Fruit fly (Drosophila melanogaster) whole organism, embryonic: ENCODE measurements around the gene Psn.
A peak's percentile ranks its signal among the peaks of the same experiment; 100 is the strongest.

Experiments used
- CG10274 ChIP-seq: fragments of 200-800 bp; sonication (Bioruptor generic); optimal IDR thresholded peaks from 3 replicates; lab custom pipeline; 2017; ENCODE audit warnings: missing biosample characterization, mild to moderate bottlenecking, missing genetic modification characterization
- CG10979 ChIP-seq: fragments of 200-800 bp; sonication (Bioruptor generic); optimal IDR thresholded peaks from 2 replicates; lab custom pipeline; 2018; ENCODE audit warnings: missing biosample characterization, mild to moderate bottlenecking, missing genetic modification characterization, moderate library complexity
- CG12219 ChIP-seq: fragments of 200-800 bp; sonication (Bioruptor generic); optimal IDR thresholded peaks from 3 replicates; lab custom pipeline; 2018; ENCODE audit warnings: missing biosample characterization, mild to moderate bottlenecking, missing genetic modification characterization
- CG14441 ChIP-seq: fragments of 200-800 bp; sonication (Bioruptor generic); IDR thresholded peaks from 2 replicates; pipeline ENCODE4 v1.3.6; 2022; ENCODE audit warnings: missing biosample characterization, missing genetic modification characterization
- CG17568 ChIP-seq: fragments of 200-800 bp; sonication (Bioruptor generic); optimal IDR thresholded peaks from 2 replicates; lab custom pipeline; 2018; ENCODE audit warnings: missing biosample characterization, mild to moderate bottlenecking, missing genetic modification characterization, moderate library complexity
- CG31224 ChIP-seq: fragments of 200-800 bp; sonication (Bioruptor generic); IDR thresholded peaks from 2 replicates; pipeline ENCODE4 v1.3.6; 2022; ENCODE audit warnings: missing biosample characterization, missing genetic modification characterization
- CG33213 ChIP-seq: fragments of 200-800 bp; sonication (Bioruptor generic); optimal IDR thresholded peaks from 3 replicates; lab custom pipeline; 2016; ENCODE audit warnings: missing biosample characterization, missing genetic modification characterization
- CG5245 ChIP-seq: fragments of 200-800 bp; sonication (Bioruptor generic); optimal IDR thresholded peaks from 3 replicates; lab custom pipeline; 2016; ENCODE audit warnings: missing biosample characterization, missing genetic modification characterization
- CG6175 ChIP-seq: fragments of 200-800 bp; sonication (Bioruptor generic); IDR thresholded peaks from 3 replicates; pipeline ENCODE4 v1.3.6; 2022; ENCODE audit warnings: missing biosample characterization, missing genetic modification characterization
- CG6272 ChIP-seq: fragments of 200-800 bp; sonication (Bioruptor generic); IDR thresholded peaks from 2 replicates; pipeline ENCODE4 v1.3.6; 2022; ENCODE audit warnings: missing biosample characterization, missing genetic modification characterization
- CG7928 ChIP-seq: fragments of 200-800 bp; sonication (Bioruptor generic); optimal IDR thresholded peaks from 2 replicates; lab custom pipeline; 2017; ENCODE audit warnings: missing biosample characterization, mild to moderate bottlenecking, missing genetic modification characterization
- CG8359 ChIP-seq: fragments of 200-800 bp; sonication (Bioruptor generic); optimal IDR thresholded peaks from 2 replicates; lab custom pipeline; 2017; ENCODE audit warnings: missing biosample characterization, mild to moderate bottlenecking, missing genetic modification characterization, borderline replicate concordance
- CG9727 ChIP-seq: fragments of 200-800 bp; sonication (Bioruptor generic); optimal IDR thresholded peaks from 3 replicates; lab custom pipeline; 2017; ENCODE audit warnings: missing biosample characterization, mild to moderate bottlenecking, missing genetic modification characterization
- CG9817 ChIP-seq: fragments of 200-800 bp; sonication (Bioruptor generic); optimal IDR thresholded peaks from 2 replicates; lab custom pipeline; 2018; ENCODE audit warnings: missing biosample characterization, mild to moderate bottlenecking, missing genetic modification characterization, moderate library complexity
- D19B ChIP-seq: fragments of 200-800 bp; sonication (Bioruptor generic); optimal IDR thresholded peaks from 2 replicates; lab custom pipeline; 2017; ENCODE audit warnings: missing biosample characterization, mild to moderate bottlenecking, missing genetic modification characterization
- Drgx ChIP-seq: fragments of 200-800 bp; sonication (Bioruptor generic); IDR thresholded peaks from 2 replicates; pipeline ENCODE4 v1.3.6; 2022; ENCODE audit warnings: missing biosample characterization, missing genetic modification characterization
- H15 ChIP-seq: fragments of 200-800 bp; sonication (Bioruptor generic); IDR thresholded peaks from 3 replicates; pipeline ENCODE4 v1.3.6; 2022; ENCODE audit warnings: missing biosample characterization, missing genetic modification characterization
- HLH4C ChIP-seq: fragments of 200-800 bp; sonication (Bioruptor generic); IDR thresholded peaks from 3 replicates; pipeline ENCODE4 v1.3.6; 2022; ENCODE audit warnings: missing biosample characterization, missing genetic modification characterization; ENCODE audit not compliant: partially characterized antibody
- HmgZ ChIP-seq: fragments of 200-800 bp; sonication (Bioruptor generic); optimal IDR thresholded peaks from 2 replicates; lab custom pipeline; 2018; ENCODE audit warnings: missing biosample characterization, mild to moderate bottlenecking, missing genetic modification characterization
- Hr51 ChIP-seq, 2 experiments: fragments of 200-800 bp; sonication (Bioruptor generic); optimal IDR thresholded peaks; 2 replicates in 1 of 2; 3 replicates in 1 of 2; lab custom pipeline; 2016 to 2018; ENCODE audit warnings: missing biosample characterization in 2 of 2, missing genetic modification characterization in 2 of 2, mild to moderate bottlenecking in 1 of 2, moderate library complexity in 1 of 2
- Jarid2 ChIP-seq: fragments of 200-800 bp; sonication (Bioruptor generic); optimal IDR thresholded peaks from 3 replicates; lab custom pipeline; 2017; ENCODE audit warnings: mild to moderate bottlenecking, missing biosample characterization, missing genetic modification reagents, missing genetic modification characterization
- Neu2 ChIP-seq: fragments of 200-800 bp; sonication (Bioruptor generic); optimal IDR thresholded peaks from 3 replicates; lab custom pipeline; 2016; ENCODE audit warnings: missing biosample characterization, missing genetic modification characterization, borderline replicate concordance
- Oli ChIP-seq: fragments of 200-800 bp; sonication (Bioruptor generic); optimal IDR thresholded peaks from 2 replicates; lab custom pipeline; 2018; ENCODE audit warnings: missing biosample characterization, mild to moderate bottlenecking, missing genetic modification characterization, moderate library complexity
- Ravus ChIP-seq: fragments of 200-800 bp; sonication (Bioruptor generic); IDR thresholded peaks from 2 replicates; pipeline ENCODE4 v1.3.6; 2022; ENCODE audit warnings: missing biosample characterization, missing genetic modification characterization
- Stat92E ChIP-seq, 3 experiments: fragments of >200 bp in 2 of 3; fragments of 200-800 bp in 1 of 3; sonication (Bioruptor generic) in 1 of 3; optimal IDR thresholded peaks; 2 replicates each; lab custom pipeline; 2017 to 2019; ENCODE audit warnings: missing biosample characterization in 3 of 3, missing genetic modification characterization in 3 of 3, mild to moderate bottlenecking in 1 of 3, moderate library complexity in 1 of 3
- Vsx1 ChIP-seq: fragments of 200-800 bp; sonication (Bioruptor generic); optimal IDR thresholded peaks from 2 replicates; lab custom pipeline; 2017; ENCODE audit warnings: missing biosample characterization, mild to moderate bottlenecking, missing genetic modification characterization, missing genetic modification reagents
- al ChIP-seq: fragments of 200-800 bp; sonication (Bioruptor generic); IDR thresholded peaks from 2 replicates; pipeline ENCODE4 v1.3.6; 2022; ENCODE audit warnings: missing biosample characterization, missing genetic modification characterization
- cato ChIP-seq: fragments of 200-800 bp; sonication (Bioruptor generic); optimal IDR thresholded peaks from 2 replicates; lab custom pipeline; 2016; ENCODE audit warnings: missing biosample characterization, missing genetic modification characterization, borderline replicate concordance
- crc ChIP-seq: fragments of 200-800 bp; sonication (Bioruptor generic); optimal IDR thresholded peaks from 2 replicates; lab custom pipeline; 2016; ENCODE audit warnings: missing biosample characterization, missing genetic modification characterization
- esg ChIP-seq: fragments of 200-800 bp; sonication (Bioruptor generic); conservative IDR thresholded peaks from 2 replicates; pipeline ENCODE4 v1.3.6; 2022; ENCODE audit warnings: missing biosample characterization, missing genetic modification characterization
- exex ChIP-seq: fragments of 200-800 bp; sonication (Bioruptor generic); optimal IDR thresholded peaks from 4 replicates; lab custom pipeline; 2018; ENCODE audit warnings: missing biosample characterization, mild to moderate bottlenecking, missing genetic modification characterization, moderate library complexity
- fd96Cb ChIP-seq: fragments of 200-800 bp; sonication (Bioruptor generic); optimal IDR thresholded peaks from 2 replicates; lab custom pipeline; 2018; ENCODE audit warnings: missing biosample characterization, mild to moderate bottlenecking, missing genetic modification characterization, moderate library complexity
- h ChIP-seq: fragments of >200 bp; optimal IDR thresholded peaks from 2 replicates; lab custom pipeline; 2017
- hbn ChIP-seq: fragments of 200-800 bp; sonication (Bioruptor generic); IDR thresholded peaks from 2 replicates; pipeline ENCODE4 v1.3.6; 2022; ENCODE audit warnings: missing biosample characterization, missing genetic modification characterization; ENCODE audit not compliant: partially characterized antibody
- mld ChIP-seq: fragments of 200-800 bp; sonication (Bioruptor generic); IDR thresholded peaks from 3 replicates; pipeline ENCODE4 v1.3.6; 2022; ENCODE audit warnings: missing biosample characterization, missing genetic modification characterization; ENCODE audit not compliant: partially characterized antibody
- oc ChIP-seq: fragments of 200-800 bp; sonication (Bioruptor generic); optimal IDR thresholded peaks from 2 replicates; lab custom pipeline; 2018; ENCODE audit warnings: missing biosample characterization, mild to moderate bottlenecking, missing genetic modification characterization, moderate library complexity
- otp ChIP-seq: fragments of 200-800 bp; sonication (Bioruptor generic); IDR thresholded peaks from 3 replicates; pipeline ENCODE4, ENCODE4 v1.3.6; 2022; ENCODE audit warnings: missing biosample characterization, missing genetic modification characterization
- pho ChIP-seq: fragments of 200-800 bp; sonication (Bioruptor generic); optimal IDR thresholded peaks from 2 replicates; lab custom pipeline; 2016; ENCODE audit warnings: missing biosample characterization, missing genetic modification characterization
- ro ChIP-seq: fragments of 200-800 bp; sonication (Bioruptor generic); IDR thresholded peaks from 2 replicates; pipeline ENCODE4 v1.3.6; 2022; ENCODE audit warnings: missing biosample characterization, missing genetic modification characterization
- sens-2 ChIP-seq: fragments of 200-800 bp; sonication (Bioruptor generic); IDR thresholded peaks from 2 replicates; pipeline ENCODE4 v1.3.6; 2022; ENCODE audit warnings: missing biosample characterization, missing genetic modification characterization
- slbo ChIP-seq: fragments of 200-800 bp; sonication (Bioruptor generic); IDR thresholded peaks from 2 replicates; pipeline ENCODE4 v1.3.6; 2022; ENCODE audit warnings: missing biosample characterization, missing genetic modification characterization
- slp2 ChIP-seq: fragments of 200-800 bp; sonication (Bioruptor generic); optimal IDR thresholded peaks from 2 replicates; lab custom pipeline; 2016; ENCODE audit warnings: missing biosample characterization, missing genetic modification characterization
- stwl ChIP-seq: fragments of 200-800 bp; sonication (Bioruptor generic); optimal IDR thresholded peaks from 3 replicates; lab custom pipeline; 2018; ENCODE audit warnings: missing biosample characterization, mild to moderate bottlenecking, missing genetic modification characterization, moderate library complexity
- trh ChIP-seq: fragments of 200-800 bp; sonication (Bioruptor generic); optimal IDR thresholded peaks from 2 replicates; lab custom pipeline; 2016; ENCODE audit warnings: missing biosample characterization, missing genetic modification characterization
- tx ChIP-seq: fragments of 200-800 bp; sonication (Bioruptor generic); optimal IDR thresholded peaks from 2 replicates; lab custom pipeline; 2016; ENCODE audit warnings: missing biosample characterization, missing genetic modification characterization
- vfl ChIP-seq: fragments of 200-800 bp; sonication (Bioruptor generic); optimal IDR thresholded peaks from 2 replicates; lab custom pipeline; 2016; ENCODE audit warnings: missing biosample characterization, missing genetic modification characterization
- wek ChIP-seq: fragments of 200-800 bp; sonication (Bioruptor generic); optimal IDR thresholded peaks from 3 replicates; lab custom pipeline; 2018; ENCODE audit warnings: missing biosample characterization, mild to moderate bottlenecking, missing genetic modification characterization, moderate library complexity

The Psn gene

dm6 chr3L:20398243-20399222 lies 33.7 kb upstream of the Psn start (continued):
- peak; percentile 46 for TF ChIP-seq trh (GFP tag; lab: Kevin White, UChicago)
- peak; percentile 79 for TF ChIP-seq CG14441
- peak; percentile 37 for TF ChIP-seq wek (GFP tag; lab: Kevin White, UChicago)
- TF ChIP-seq stwl, result no peak
- TF ChIP-seq crc (GFP tag; lab: Kevin White, UChicago), result peak; percentile 52
- peak; percentile 88 for TF ChIP-seq Vsx1 (GFP tag; lab: Kevin White, UChicago)
- TF ChIP-seq slp2 (GFP tag; lab: Kevin White, UChicago), result peak; percentile 57
- TF ChIP-seq mld, result no peak
- TF ChIP-seq HmgZ (tag; lab: Kevin White, UChicago), result peak; percentile 74
- TF ChIP-seq CG9817 (tag; lab: Kevin White, UChicago), result peak; percentile 82
- peak; percentile 92 for TF ChIP-seq Oli (tag; lab: Kevin White, UChicago)
- peak; percentile 51 for TF ChIP-seq CG10274 (GFP tag; lab: Kevin White, UChicago)
- TF ChIP-seq sens-2 (GFP tag; lab: Robert Waterston, UW), result no peak
- TF ChIP-seq tx (GFP tag; lab: Kevin White, UChicago), result peak; percentile 75
- peak; percentile 60 for TF ChIP-seq CG31224 (GFP tag; lab: Robert Waterston, UW)
- TF ChIP-seq oc, result peak; percentile 60
- no peak for TF ChIP-seq CG6175
- 0 out of 3 replicates have a peak, but pooled peaks have one; percentile 27 for TF ChIP-seq otp (GFP tag; lab: Robert Waterston, UW)
- TF ChIP-seq vfl (GFP tag; lab: Kevin White, UChicago), result peak; percentile 55
- TF ChIP-seq D19B, result peak; percentile 64
- TF ChIP-seq CG9727 (GFP tag; lab: Kevin White, UChicago), result peak; percentile 78
- no peak for TF ChIP-seq hbn (GFP tag; lab: Robert Waterston, UW)
- TF ChIP-seq pho (GFP tag; lab: Kevin White, UChicago), result peak; percentile 80
- TF ChIP-seq Jarid2, result peak; percentile 66
- TF ChIP-seq ro (GFP tag; lab: Robert Waterston, UW), result peak; percentile 38; the same call in 1 of the 2 replicates
- peak in 1 of 3 experiments; percentile 46 for TF ChIP-seq Stat92E (GFP tag; optimal IDR thresholded peaks at IDR 0.05; lab: Kevin White, UChicago)
- peak; percentile 51 for TF ChIP-seq CG7928 (GFP tag; lab: Kevin White, UChicago)
- peak; percentile 47 for TF ChIP-seq CG33213 (GFP tag; lab: Kevin White, UChicago)
- TF ChIP-seq CG17568, result peak; percentile 76
- peak; percentile 44 for TF ChIP-seq Ravus (GFP tag; lab: Robert Waterston, UW)
- peak; percentile 29 for TF ChIP-seq CG8359
- peak; percentile 78 for TF ChIP-seq esg (GFP tag; lab: Robert Waterston, UW)
- no peak for TF ChIP-seq h (lab: Kevin White, UChicago)
- TF ChIP-seq al (GFP tag; lab: Robert Waterston, UW), result peak; percentile 73
- peak; percentile 70 for TF ChIP-seq CG5245 (GFP tag; lab: Kevin White, UChicago)
- TF ChIP-seq CG12219 (GFP tag; lab: Kevin White, UChicago), result peak; percentile 85
- peak; percentile 55 for TF ChIP-seq exex (tag; lab: Kevin White, UChicago)
- TF ChIP-seq cato (GFP tag; lab: Kevin White, UChicago), result peak; percentile 64
- TF ChIP-seq fd96Cb (tag; lab: Kevin White, UChicago), result peak; percentile 82
- no peak for TF ChIP-seq HLH4C
- no peak for TF ChIP-seq Neu2
- TF ChIP-seq Drgx (GFP tag; lab: Robert Waterston, UW), result peak; percentile 78
- TF ChIP-seq CG10979 (tag; lab: Kevin White, UChicago), result peak; percentile 87
- TF ChIP-seq CG6272 (GFP tag; lab: Robert Waterston, UW), result peak; percentile 53
- TF ChIP-seq H15, result peak; percentile 77
- peak; percentile 78 for TF ChIP-seq slbo (GFP tag; lab: Robert Waterston, UW)
- TF ChIP-seq Hr51 (GFP tag; optimal IDR thresholded peaks at IDR 0.05; lab: Kevin White, UChicago), result peak; percentile 55 to 92
